Worm (Caenorhabditis elegans): ENCODE measurements around the gene C17G10.6.

ce11 chrII:5551517-5551916 is 51.6 kb downstream of the C17G10.6 start, which contains the start of gene C17C3.5:
- no peak for TF ChIP-seq blmp-1 (tag; optimal IDR thresholded peaks at IDR 0.05; ENCODE audit: insufficient read depth)
- TF ChIP-seq unc-39 (tag; optimal IDR thresholded peaks at IDR 0.05): no peak

Measured in whole organism, L2 larva.